Worm (Caenorhabditis elegans) whole organism, young adult: ENCODE measurements around the gene icln-1.

Source experiments
- B0019.2 ChIP-seq: fragments of 200-800 bp; sonication (Bioruptor generic); conservative IDR thresholded peaks from 2 replicates; pipeline ENCODE4 v1.3.6; 2022; ENCODE audit warnings: missing genetic modification reagents, missing genetic modification characterization, missing compliant biosample characterization
- B0035.1 ChIP-seq: sonication (generic microtip); optimal IDR thresholded peaks from 2 replicates; lab custom pipeline; 2016; ENCODE audit warnings: missing genetic modification characterization, mild to moderate bottlenecking, missing compliant biosample characterization, missing genotype, missing genetic modification reagents
- B0261.1 ChIP-seq: sonication (generic microtip); optimal IDR thresholded peaks from 2 replicates; lab custom pipeline; 2016; ENCODE audit warnings: mild to moderate bottlenecking, missing genetic modification characterization, moderate library complexity, missing compliant biosample characterization
- C17E4.6 ChIP-seq: fragments of 200-800 bp; sonication (Bioruptor generic); IDR thresholded peaks from 2 replicates; pipeline ENCODE4 v1.3.6; 2022; ENCODE audit warnings: missing genetic modification reagents, missing genetic modification characterization, missing compliant biosample characterization
- F22D6.2 ChIP-seq: sonication (generic microtip); optimal IDR thresholded peaks from 2 replicates; lab custom pipeline; 2016; ENCODE audit warnings: mild to moderate bottlenecking, missing genetic modification characterization, missing compliant biosample characterization
- F23B12.7 ChIP-seq: sonication (generic microtip); optimal IDR thresholded peaks from 2 replicates; lab custom pipeline; 2017; ENCODE audit warnings: missing genetic modification characterization, mild to moderate bottlenecking, missing compliant biosample characterization, antibody characterized with exemption, moderate library complexity; ENCODE audit not compliant: insufficient read depth
- F49E8.2 ChIP-seq: sonication (generic microtip); optimal IDR thresholded peaks from 3 replicates; lab custom pipeline; 2017; ENCODE audit warnings: missing genetic modification characterization, mild to moderate bottlenecking, missing compliant biosample characterization, antibody characterized with exemption, moderate library complexity; ENCODE audit not compliant: insufficient read depth
- F55B11.4 ChIP-seq: sonication (generic microtip); optimal IDR thresholded peaks from 2 replicates; lab custom pipeline; 2016; ENCODE audit warnings: missing compliant biosample characterization, missing genetic modification characterization, borderline replicate concordance; ENCODE audit not compliant: insufficient read depth
- Y79H2A.3 ChIP-seq: fragments of 200-800 bp; sonication (Bioruptor generic); conservative IDR thresholded peaks from 2 replicates; pipeline ENCODE4 v1.3.6; 2022; ENCODE audit warnings: missing genetic modification reagents, missing genetic modification characterization, missing compliant biosample characterization
- aptf-2 ChIP-seq: fragments of 200-800 bp; sonication (Bioruptor generic); conservative IDR thresholded peaks from 2 replicates; pipeline ENCODE4 v1.3.6; 2022; ENCODE audit warnings: missing genetic modification reagents, missing genetic modification characterization, missing compliant biosample characterization
- atf-7 ChIP-seq: sonication (generic microtip); optimal IDR thresholded peaks from 2 replicates; lab custom pipeline; 2017; ENCODE audit warnings: mild to moderate bottlenecking, missing genetic modification characterization, missing compliant biosample characterization
- attf-3 ChIP-seq: fragments of 200-800 bp; sonication (Bioruptor generic); conservative IDR thresholded peaks from 2 replicates; pipeline ENCODE4 v1.3.6; 2022; ENCODE audit warnings: missing genetic modification reagents, missing genetic modification characterization, missing compliant biosample characterization
- attf-5 ChIP-seq: fragments of 200-800 bp; sonication (Bioruptor generic); optimal IDR thresholded peaks from 2 replicates; lab custom pipeline; 2018; ENCODE audit warnings: mild to moderate bottlenecking, missing genetic modification characterization, missing compliant biosample characterization
- attf-6 ChIP-seq: fragments of 200-800 bp; sonication (Bioruptor generic); IDR thresholded peaks from 2 replicates; pipeline ENCODE4 v1.3.6; 2022; ENCODE audit warnings: missing genetic modification reagents, missing genetic modification characterization, missing compliant biosample characterization
- bed-1 ChIP-seq: fragments of 200-800 bp; sonication (Bioruptor generic); IDR thresholded peaks from 2 replicates; pipeline ENCODE4 v1.3.6; 2022; ENCODE audit warnings: missing genetic modification reagents, missing genetic modification characterization, missing compliant biosample characterization
- bed-2 ChIP-seq: fragments of 200-800 bp; sonication (Bioruptor generic); IDR thresholded peaks from 2 replicates; pipeline ENCODE4 v1.3.6; 2022; ENCODE audit warnings: missing genetic modification reagents, missing genetic modification characterization, missing compliant biosample characterization
- ccch-3 ChIP-seq: fragments of 200-800 bp; sonication (Bioruptor generic); optimal IDR thresholded peaks from 2 replicates; lab custom pipeline; 2018; ENCODE audit warnings: mild to moderate bottlenecking, missing genetic modification characterization, missing compliant biosample characterization
- cebp-1 ChIP-seq, 2 experiments: fragments of 200-800 bp in 1 of 2; sonication (Bioruptor generic) in 1 of 2; sonication (generic microtip) in 1 of 2; IDR thresholded peaks in 1 of 2; optimal IDR thresholded peaks in 1 of 2; 2 replicates each; pipeline versions ENCODE4 v1.3.6 to Lab custom; 2017 to 2022; ENCODE audit warnings: missing compliant biosample characterization in 2 of 2, missing genetic modification characterization in 2 of 2, mild to moderate bottlenecking in 1 of 2, missing genetic modification reagents in 1 of 2, moderate library complexity in 1 of 2
- cebp-2 ChIP-seq: fragments of 200-800 bp; sonication (Bioruptor generic); IDR thresholded peaks from 2 replicates; pipeline ENCODE4 v1.3.6; 2022; ENCODE audit warnings: missing genetic modification characterization, missing compliant biosample characterization
- ceh-100 ChIP-seq: fragments of 200-800 bp; sonication (Bioruptor generic); IDR thresholded peaks from 2 replicates; pipeline ENCODE4 v1.3.6; 2022; ENCODE audit warnings: missing genetic modification reagents, missing genetic modification characterization, missing compliant biosample characterization
- ceh-27 ChIP-seq: fragments of 200-800 bp; sonication (Bioruptor generic); optimal IDR thresholded peaks from 2 replicates; lab custom pipeline; 2018; ENCODE audit warnings: mild to moderate bottlenecking, missing genetic modification characterization, moderate library complexity, missing compliant biosample characterization
- ceh-40 ChIP-seq: fragments of 200-800 bp; sonication (Bioruptor generic); IDR thresholded peaks from 2 replicates; pipeline ENCODE4 v1.3.6; 2022; ENCODE audit warnings: missing genetic modification characterization, missing compliant biosample characterization
- ceh-58 ChIP-seq: fragments of 200-800 bp; sonication (Bioruptor generic); IDR thresholded peaks from 2 replicates; pipeline ENCODE4 v1.3.6; 2022; ENCODE audit warnings: missing genetic modification characterization, missing compliant biosample characterization
- efl-1 ChIP-seq: fragments of 150-350 bp; optimal IDR thresholded peaks from 2 replicates; lab custom pipeline; 2014; ENCODE audit warnings: missing biosample characterization, missing genetic modification reagents, missing genetic modification characterization
- fkh-3 ChIP-seq: sonication (generic microtip); optimal IDR thresholded peaks from 2 replicates; lab custom pipeline; 2016; ENCODE audit warnings: mild to moderate bottlenecking, missing genetic modification characterization, missing compliant biosample characterization
- hlh-26 ChIP-seq: fragments of 200-800 bp; sonication (Bioruptor generic); conservative IDR thresholded peaks from 2 replicates; pipeline ENCODE4 v1.3.6; 2022; ENCODE audit warnings: missing genetic modification reagents, missing genetic modification characterization, missing compliant biosample characterization
- lag-1 ChIP-seq: fragments of 200-800 bp; sonication (Bioruptor generic); IDR thresholded peaks from 2 replicates; pipeline ENCODE4 v1.3.6; 2022; ENCODE audit warnings: missing genetic modification reagents, missing genetic modification characterization, missing compliant biosample characterization
- let-607 ChIP-seq, 2 experiments: fragments of 200-800 bp in 1 of 2; sonication (Bioruptor generic) in 1 of 2; sonication (generic microtip) in 1 of 2; optimal IDR thresholded peaks; 2 replicates each; lab custom pipeline; 2016 to 2018; ENCODE audit warnings: mild to moderate bottlenecking in 2 of 2, missing compliant biosample characterization in 2 of 2, missing genetic modification characterization in 2 of 2, moderate library complexity in 2 of 2, missing genotype in 1 of 2
- lin-26 ChIP-seq: fragments of 200-800 bp; sonication (Bioruptor generic); IDR thresholded peaks from 2 replicates; pipeline ENCODE4 v1.3.6; 2022; ENCODE audit warnings: missing genetic modification reagents, missing genetic modification characterization, missing compliant biosample characterization
- lin-35 ChIP-seq, 3 experiments: fragments of 150-350 bp in 2 of 3; sonication (generic microtip) in 1 of 3; optimal IDR thresholded peaks; 2 replicates each; lab custom pipeline; 2014 to 2018; ENCODE audit warnings: missing biosample characterization in 3 of 3, missing genetic modification characterization in 3 of 3, missing genetic modification reagents in 3 of 3
- lsl-1 ChIP-seq: fragments of 200-800 bp; sonication (Bioruptor generic); optimal IDR thresholded peaks from 2 replicates; lab custom pipeline; 2018; ENCODE audit warnings: mild to moderate bottlenecking, missing genetic modification characterization, moderate library complexity, missing compliant biosample characterization
- madf-10 ChIP-seq: sonication (generic microtip); optimal IDR thresholded peaks from 2 replicates; lab custom pipeline; 2016; ENCODE audit warnings: mild to moderate bottlenecking, missing genetic modification characterization, missing compliant biosample characterization
- madf-8 ChIP-seq: fragments of 200-800 bp; sonication (Bioruptor generic); conservative IDR thresholded peaks from 2 replicates; pipeline ENCODE4 v1.3.6; 2022; ENCODE audit warnings: missing genetic modification reagents, missing genetic modification characterization, missing compliant biosample characterization
- mcd-1 ChIP-seq: fragments of 200-800 bp; sonication (Bioruptor generic); IDR thresholded peaks from 2 replicates; pipeline ENCODE4 v1.3.6; 2022; ENCODE audit warnings: missing genetic modification reagents, missing genetic modification characterization, missing compliant biosample characterization
- mxl-1 ChIP-seq: sonication (generic microtip); optimal IDR thresholded peaks from 2 replicates; lab custom pipeline; 2016; ENCODE audit warnings: missing genetic modification characterization, missing compliant biosample characterization
- nfyb-1 ChIP-seq: fragments of 200-800 bp; sonication (Bioruptor generic); IDR thresholded peaks from 2 replicates; pipeline ENCODE4 v1.3.6; 2022; ENCODE audit warnings: missing genetic modification reagents, missing genetic modification characterization, missing compliant biosample characterization
- nhr-120 ChIP-seq: fragments of 200-800 bp; sonication (Bioruptor generic); IDR thresholded peaks from 2 replicates; pipeline ENCODE4 v1.3.6; 2022; ENCODE audit warnings: missing genetic modification characterization, missing compliant biosample characterization
- pbrm-1 ChIP-seq: fragments of 200-800 bp; sonication (Bioruptor generic); IDR thresholded peaks from 2 replicates; pipeline ENCODE4 v1.3.6; 2022; ENCODE audit warnings: missing genetic modification reagents, missing genetic modification characterization, missing compliant biosample characterization
- snpc-3.4 ChIP-seq: sonication (generic microtip); optimal IDR thresholded peaks from 2 replicates; lab custom pipeline; 2017; ENCODE audit warnings: missing genetic modification characterization, mild to moderate bottlenecking, missing compliant biosample characterization, antibody characterized with exemption, moderate library complexity, missing genotype, missing genetic modification reagents
- snpc-4 ChIP-seq, 5 experiments: fragments of 150-350 bp in 1 of 5; sonication (generic microtip) in 4 of 5; optimal IDR thresholded peaks; 2 replicates each; lab custom pipeline; 2014 to 2018; ENCODE audit warnings: missing genetic modification characterization in 5 of 5, missing biosample characterization in 3 of 5, antibody characterized with exemption in 2 of 5, mild to moderate bottlenecking in 2 of 5, missing compliant biosample characterization in 2 of 5, missing genotype in 2 of 5, moderate library complexity in 2 of 5, missing genetic modification reagents in 1 of 5
- somi-1 ChIP-seq: fragments of 200-800 bp; sonication (Bioruptor generic); optimal IDR thresholded peaks from 2 replicates; lab custom pipeline; 2018; ENCODE audit warnings: mild to moderate bottlenecking, missing genetic modification characterization, missing compliant biosample characterization
- sptf-2 ChIP-seq: fragments of 200-800 bp; sonication (Bioruptor generic); optimal IDR thresholded peaks from 2 replicates; lab custom pipeline; 2018; ENCODE audit warnings: mild to moderate bottlenecking, missing genetic modification characterization, missing compliant biosample characterization
- tbx-9 ChIP-seq: sonication (generic microtip); optimal IDR thresholded peaks from 2 replicates; lab custom pipeline; 2016; ENCODE audit warnings: borderline replicate concordance, missing genetic modification characterization, inconsistent platforms, missing compliant biosample characterization
- ztf-18 ChIP-seq: sonication (generic microtip); optimal IDR thresholded peaks from 2 replicates; lab custom pipeline; 2016; ENCODE audit warnings: missing genotype, mild to moderate bottlenecking, missing genetic modification characterization, missing compliant biosample characterization
- ztf-22 ChIP-seq: fragments of 200-800 bp; sonication (Bioruptor generic); optimal IDR thresholded peaks from 2 replicates; lab custom pipeline; 2018; ENCODE audit warnings: mild to moderate bottlenecking, missing genetic modification characterization, moderate library complexity, missing compliant biosample characterization
- ztf-26 ChIP-seq: sonication (generic microtip); optimal IDR thresholded peaks from 2 replicates; lab custom pipeline; 2017; ENCODE audit warnings: missing genetic modification characterization, missing compliant biosample characterization

The icln-1 gene

DNA sequence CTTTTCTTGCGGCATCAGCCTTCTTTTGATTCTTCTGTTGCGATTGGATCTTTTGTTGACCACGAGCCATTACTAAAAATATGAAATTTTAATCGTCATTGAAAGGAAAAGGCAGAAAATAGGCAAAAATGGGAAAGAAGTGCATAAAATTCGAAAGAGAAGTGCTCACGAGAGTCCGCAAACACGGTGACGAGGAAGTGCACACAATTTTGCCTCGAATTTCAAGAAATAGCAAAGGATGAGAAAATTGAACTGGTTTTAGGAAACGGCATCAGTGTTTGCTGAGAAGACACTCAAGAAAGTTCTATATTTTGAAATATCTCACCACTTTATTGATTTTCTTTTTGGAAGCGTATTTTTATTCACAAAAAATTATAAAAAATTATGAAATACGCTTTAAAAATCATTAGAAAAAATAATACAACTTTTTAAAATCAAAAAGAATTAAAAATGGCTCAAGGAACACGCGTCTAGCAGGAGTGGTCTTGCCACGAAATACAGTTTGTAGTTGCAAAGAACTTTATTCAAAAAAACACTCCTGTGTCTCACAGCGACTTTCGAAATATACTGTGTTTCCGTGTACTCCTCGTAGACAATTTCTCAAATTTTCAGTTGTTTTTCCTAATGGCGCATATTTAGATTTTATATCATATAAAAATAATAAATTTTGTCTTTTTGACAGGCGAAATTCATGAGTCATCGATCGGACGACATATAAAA, 867 bp upstream of the icln-1 start, which contains the start of the genes znf-706 and cpna-3 (continued):
- TF ChIP-seq C17E4.6 (GFP tag; lab: Robert Waterston, UW) (no peak), lin-35 (GFP tag; optimal IDR thresholded peaks at IDR 0.05; lab: Kevin White, UChicago) (no peak), cebp-1 (GFP tag; IDR thresholded peaks at IDR 0.05; lab: Robert Waterston, UW) (no peak), cebp-1 (tag; optimal IDR thresholded peaks at IDR 0.05; lab: Kevin White, UChicago) (peak; percentile 42), B0261.1 (tag; lab: Kevin White, UChicago) (no peak), hlh-26 (GFP tag; lab: Robert Waterston, UW) (no peak), snpc-3.4 (tag; lab: Kevin White, UChicago) (peak; percentile 32), somi-1 (GFP tag; lab: Kevin White, UChicago) (no peak), ceh-100 (GFP tag; lab: Robert Waterston, UW) (no peak), Y79H2A.3 (GFP tag; lab: Robert Waterston, UW) (no peak), ztf-26 (tag; lab: Kevin White, UChicago) (no peak), B0019.2 (GFP tag; lab: Robert Waterston, UW) (no peak), pbrm-1 (GFP tag; lab: Robert Waterston, UW) (no peak), sptf-2 (GFP tag; lab: Kevin White, UChicago) (no peak), F22D6.2 (no peak), ztf-22 (GFP tag; lab: Kevin White, UChicago) (no peak), bed-2 (GFP tag; lab: Robert Waterston, UW) (no peak), B0035.1 (tag; lab: Kevin White, UChicago) (no peak), attf-5 (no peak), ceh-58 (GFP tag; lab: Robert Waterston, UW) (no peak), mcd-1 (GFP tag; lab: Robert Waterston, UW) (no peak), attf-6 (no peak), madf-10 (no peak), F49E8.2 (peak; percentile 60), nfyb-1 (GFP tag; lab: Robert Waterston, UW) (no peak), F55B11.4 (tag; lab: Kevin White, UChicago) (no peak), F23B12.7 (tag; lab: Kevin White, UChicago) (peak; percentile 36), lag-1 (GFP tag; lab: Robert Waterston, UW) (no peak), efl-1 (GFP tag; lab: Kevin White, UChicago) (peak; percentile 32), mxl-1 (no peak), lin-26 (GFP tag; lab: Robert Waterston, UW) (no peak), let-607 (tag; optimal IDR thresholded peaks at IDR 0.05; lab: Kevin White, UChicago) (no peak), ccch-3 (no peak), fkh-3 (tag; lab: Kevin White, UChicago) (no peak), nhr-120 (GFP tag; lab: Robert Waterston, UW) (no peak), snpc-4 (GFP tag; optimal IDR thresholded peaks at IDR 0.05; lab: Kevin White, UChicago) (no peak), snpc-4 (tag; optimal IDR thresholded peaks at IDR 0.05; lab: Kevin White, UChicago) (peak in 2 of 4 experiments; percentile 21 to 62), bed-1 (GFP tag; lab: Robert Waterston, UW) (no peak), ceh-40 (GFP tag; lab: Robert Waterston, UW) (no peak), ztf-18 (no peak), atf-7 (no peak), attf-3 (GFP tag; lab: Robert Waterston, UW) (no peak), aptf-2 (GFP tag; lab: Robert Waterston, UW) (no peak), lsl-1 (GFP tag; lab: Kevin White, UChicago) (peak; percentile 91), madf-8 (peak; percentile 61), ceh-27 (no peak), tbx-9 (tag; lab: Kevin White, UChicago) (no peak), cebp-2 (GFP tag; lab: Robert Waterston, UW) (no peak)
